Worm (Caenorhabditis elegans) whole organism, L4 larva: ENCODE measurements around the gene F09E5.7.

Experiments used
- F10B5.3 ChIP-seq: sonication (generic microtip); optimal IDR thresholded peaks from 2 replicates; lab custom pipeline; 2016; ENCODE audit warnings: mild to moderate bottlenecking, missing genetic modification characterization, missing compliant biosample characterization
- F49E8.2 ChIP-seq: sonication (generic microtip); optimal IDR thresholded peaks from 2 replicates; lab custom pipeline; 2016; ENCODE audit warnings: missing compliant biosample characterization, mild to moderate bottlenecking, missing genetic modification characterization, borderline replicate concordance
- T26A8.4 ChIP-seq: fragments of 200-800 bp; sonication (Bioruptor generic); IDR thresholded peaks from 2 replicates; pipeline ENCODE4 v1.3.6; 2022; ENCODE audit warnings: missing genetic modification characterization, missing compliant biosample characterization
- aha-1 ChIP-seq: fragments of 150-350 bp; peaks from one replicate; lab custom pipeline; 2014; ENCODE audit warnings: missing biosample characterization, missing genetic modification characterization
- arid-1 ChIP-seq: fragments of 200-800 bp; sonication (Bioruptor generic); conservative IDR thresholded peaks from 2 replicates; pipeline ENCODE4 v1.3.6; 2022; ENCODE audit warnings: missing genetic modification reagents, missing genetic modification characterization, missing compliant biosample characterization
- ceh-28 ChIP-seq: fragments of 150-350 bp; optimal IDR thresholded peaks from 2 replicates; lab custom pipeline; 2014; ENCODE audit warnings: missing biosample characterization, missing genetic modification reagents, missing genetic modification characterization
- ceh-82 ChIP-seq: sonication (generic microtip); optimal IDR thresholded peaks from 2 replicates; lab custom pipeline; 2017; ENCODE audit warnings: missing biosample characterization, missing genetic modification characterization
- ces-1 ChIP-seq: fragments of 150-350 bp; sonication (generic microtip); optimal IDR thresholded peaks from 4 replicates; lab custom pipeline; 2014; ENCODE audit warnings: missing biosample characterization, missing genetic modification reagents, missing genetic modification characterization
- cey-2 ChIP-seq: sonication (generic microtip); optimal IDR thresholded peaks from 3 replicates; lab custom pipeline; 2017; ENCODE audit warnings: missing genetic modification characterization, mild to moderate bottlenecking, missing compliant biosample characterization, antibody characterized with exemption, borderline replicate concordance; ENCODE audit not compliant: insufficient read depth
- ctbp-1 ChIP-seq: fragments of 200-800 bp; sonication (Bioruptor generic); IDR thresholded peaks from 2 replicates; pipeline ENCODE4 v1.3.6; 2022; ENCODE audit warnings: missing genetic modification reagents, missing genetic modification characterization, missing compliant biosample characterization
- daf-16 ChIP-seq, 3 experiments: sonication (generic microtip); optimal IDR thresholded peaks; 2 replicates each; lab custom pipeline; 2016 to 2017; ENCODE audit warnings: missing genetic modification characterization in 3 of 3, missing genetic modification reagents in 3 of 3, mild to moderate bottlenecking in 2 of 3, missing compliant biosample characterization in 2 of 3, missing biosample characterization in 1 of 3, moderate library complexity in 1 of 3
- dmd-6 ChIP-seq: fragments of 200-800 bp; sonication (Bioruptor generic); IDR thresholded peaks from 2 replicates; pipeline ENCODE4 v1.3.6; 2022; ENCODE audit warnings: missing genetic modification reagents, missing genetic modification characterization, missing compliant biosample characterization
- dmd-9 ChIP-seq: fragments of 200-800 bp; sonication (Bioruptor generic); IDR thresholded peaks from 2 replicates; pipeline ENCODE4 v1.3.6; 2022; ENCODE audit warnings: missing genetic modification reagents, missing genetic modification characterization, missing compliant biosample characterization
- duxl-1 ChIP-seq: sonication (generic microtip); optimal IDR thresholded peaks from 2 replicates; lab custom pipeline; 2016; ENCODE audit warnings: mild to moderate bottlenecking, missing genetic modification characterization, moderate library complexity, missing compliant biosample characterization; ENCODE audit not compliant: poor library complexity
- hif-1 ChIP-seq, 2 experiments: sonication (generic microtip); optimal IDR thresholded peaks; 2 replicates each; lab custom pipeline; 2016 to 2017; ENCODE audit warnings: missing compliant biosample characterization in 2 of 2, missing genetic modification characterization in 2 of 2, missing genetic modification reagents in 2 of 2, missing genotype in 2 of 2, mild to moderate bottlenecking in 1 of 2
- hlh-11 ChIP-seq: fragments of 200-800 bp; sonication (Bioruptor generic); optimal IDR thresholded peaks from 2 replicates; lab custom pipeline; 2018; ENCODE audit warnings: mild to moderate bottlenecking, missing genetic modification characterization, missing compliant biosample characterization
- hlh-30 ChIP-seq: sonication (generic microtip); optimal IDR thresholded peaks from 2 replicates; lab custom pipeline; 2017; ENCODE audit warnings: antibody characterized with exemption, mild to moderate bottlenecking, missing genetic modification characterization, missing compliant biosample characterization; ENCODE audit not compliant: insufficient read depth
- lim-7 ChIP-seq: fragments of 200-800 bp; sonication (Bioruptor generic); IDR thresholded peaks from 2 replicates; pipeline ENCODE4 v1.3.6; 2022; ENCODE audit warnings: missing genetic modification characterization, missing compliant biosample characterization
- lin-38 ChIP-seq: fragments of 200-800 bp; sonication (Bioruptor generic); IDR thresholded peaks from 2 replicates; pipeline ENCODE4 v1.3.6; 2022; ENCODE audit warnings: missing genetic modification reagents, missing genetic modification characterization, missing compliant biosample characterization
- lsy-2 ChIP-seq, 2 experiments: fragments of 150-350 bp in 1 of 2; sonication (generic microtip) in 1 of 2; optimal IDR thresholded peaks; 2 replicates each; lab custom pipeline; 2014 to 2017; ENCODE audit warnings: missing biosample characterization in 2 of 2, missing genetic modification characterization in 2 of 2
- mxl-3 ChIP-seq: fragments of 200-800 bp; sonication (Bioruptor generic); optimal IDR thresholded peaks from 2 replicates; lab custom pipeline; 2018; ENCODE audit warnings: mild to moderate bottlenecking, missing genetic modification characterization, missing compliant biosample characterization
- nhr-102 ChIP-seq: sonication (generic microtip); optimal IDR thresholded peaks from 2 replicates; lab custom pipeline; 2016; ENCODE audit warnings: mild to moderate bottlenecking, missing genetic modification characterization, moderate library complexity, missing compliant biosample characterization
- nhr-111 ChIP-seq: fragments of 200-800 bp; sonication (Bioruptor generic); optimal IDR thresholded peaks from 2 replicates; lab custom pipeline; 2018; ENCODE audit warnings: mild to moderate bottlenecking, missing genetic modification characterization, missing compliant biosample characterization
- nhr-42 ChIP-seq: fragments of 200-800 bp; sonication (Bioruptor generic); IDR thresholded peaks from 2 replicates; pipeline ENCODE4 v1.3.6; 2022; ENCODE audit warnings: missing genetic modification characterization, missing compliant biosample characterization
- nhr-77 ChIP-seq: fragments of 150-350 bp; optimal IDR thresholded peaks from 2 replicates; lab custom pipeline; 2014; ENCODE audit warnings: missing biosample characterization, missing genetic modification characterization
- pha-4 ChIP-seq, 2 experiments: fragments of 150-350 bp in 1 of 2; fragments of 200-800 bp in 1 of 2; sonication (Bioruptor generic) in 1 of 2; IDR thresholded peaks in 1 of 2; optimal IDR thresholded peaks in 1 of 2; 2 replicates each; pipeline versions ENCODE4 v1.3.6 to Lab custom; 2014 to 2022; ENCODE audit warnings: missing genetic modification characterization in 2 of 2, missing genetic modification reagents in 2 of 2, missing biosample characterization in 1 of 2, missing compliant biosample characterization in 1 of 2
- rbr-2 ChIP-seq: sonication (generic microtip); optimal IDR thresholded peaks from 2 replicates; lab custom pipeline; 2016; ENCODE audit warnings: missing genotype, missing genetic modification characterization, missing compliant biosample characterization
- sdz-12 ChIP-seq: fragments of 200-800 bp; sonication (Bioruptor generic); optimal IDR thresholded peaks from 2 replicates; lab custom pipeline; 2018; ENCODE audit warnings: mild to moderate bottlenecking, missing genetic modification characterization, missing compliant biosample characterization
- set-16 ChIP-seq: fragments of 200-800 bp; sonication (Bioruptor generic); IDR thresholded peaks from 2 replicates; pipeline ENCODE4 v1.3.6; 2022; ENCODE audit warnings: missing genetic modification reagents, missing genetic modification characterization, missing compliant biosample characterization
- snpc-1.2 ChIP-seq: fragments of 200-800 bp; sonication (Bioruptor generic); IDR thresholded peaks from 2 replicates; pipeline ENCODE4 v1.3.6; 2022; ENCODE audit warnings: missing genetic modification reagents, missing genetic modification characterization, missing compliant biosample characterization
- snpc-4 ChIP-seq: fragments of 150-350 bp; optimal IDR thresholded peaks from 2 replicates; lab custom pipeline; 2014; ENCODE audit warnings: missing biosample characterization, missing genetic modification characterization
- unc-39 ChIP-seq: sonication (generic microtip); optimal IDR thresholded peaks from 2 replicates; lab custom pipeline; 2017; ENCODE audit warnings: missing biosample characterization, missing genetic modification characterization
- unc-62 ChIP-seq, 3 experiments: fragments of 150-350 bp in 1 of 3; sonication (generic microtip); optimal IDR thresholded peaks in 2 of 3; peaks in 1 of 3; 1 replicate in 1 of 3; 2 replicates in 2 of 3; lab custom pipeline; 2014 to 2017; ENCODE audit warnings: missing biosample characterization in 3 of 3, missing genetic modification characterization in 3 of 3, missing genetic modification reagents in 3 of 3, missing genotype in 1 of 3
- zip-11 ChIP-seq: fragments of 200-800 bp; sonication (Bioruptor generic); IDR thresholded peaks from 2 replicates; pipeline ENCODE4 v1.3.6; 2022; ENCODE audit warnings: missing genetic modification characterization, missing compliant biosample characterization

The F09E5.7 gene

ce11 chrII:5340672-5341568 lies 11.0 kb upstream of the F09E5.7 start (continued):
- TF ChIP-seq aha-1 (tag; lab: Kevin White, UChicago), result peak; percentile 92
- TF ChIP-seq unc-39 (tag; lab: Kevin White, UChicago), result no peak
- TF ChIP-seq hlh-11 (tag; lab: Kevin White, UChicago), result peak; percentile 18
- no peak for TF ChIP-seq arid-1 (GFP tag; lab: Robert Waterston, UW)
- TF ChIP-seq T26A8.4, result peak; percentile 58
- peak in 1 of 2 experiments; percentile 79 for TF ChIP-seq unc-62 (GFP tag; optimal IDR thresholded peaks at IDR 0.05 in 1 of 2; lab: Kevin White, UChicago)
- TF ChIP-seq unc-62 (tag; optimal IDR thresholded peaks at IDR 0.05; lab: Kevin White, UChicago), result no peak
- TF ChIP-seq F49E8.2 (tag; lab: Kevin White, UChicago), result no peak
- TF ChIP-seq snpc-4 (tag; lab: Kevin White, UChicago), result no peak
- no peak for TF ChIP-seq nhr-111 (GFP tag; lab: Kevin White, UChicago)

ce11 chrII:5341573-5341972 lies 10.3 kb upstream of the F09E5.7 start:
- no peak for TF ChIP-seq lim-7 (GFP tag; lab: Robert Waterston, UW)
- no peak for TF ChIP-seq ceh-28
- TF ChIP-seq lsy-2 (tag; optimal IDR thresholded peaks at IDR 0.05; lab: Kevin White, UChicago), result no peak
- no peak for TF ChIP-seq F49E8.2 (tag; lab: Kevin White, UChicago)
- TF ChIP-seq dmd-9, result no peak
- no peak for TF ChIP-seq ceh-82 (tag; lab: Kevin White, UChicago)
- TF ChIP-seq snpc-1.2 (GFP tag; lab: Robert Waterston, UW), result no peak
- no peak for TF ChIP-seq duxl-1 (tag; lab: Kevin White, UChicago)

- TF ChIP-seq hlh-30 (tag; lab: Kevin White, UChicago), result peak; percentile 62
- peak; percentile 21 for TF ChIP-seq mxl-3 (GFP tag; lab: Kevin White, UChicago)
- TF ChIP-seq daf-16 (GFP tag; optimal IDR thresholded peaks at IDR 0.05; lab: Kevin White, UChicago), result peak in 1 of 2 experiments; percentile 74
- TF ChIP-seq daf-16 (tag; optimal IDR thresholded peaks at IDR 0.05; lab: Kevin White, UChicago), result no peak
- TF ChIP-seq aha-1 (tag; lab: Kevin White, UChicago), result peak; percentile 62
- TF ChIP-seq ctbp-1 (GFP tag; lab: Robert Waterston, UW), result no peak
- TF ChIP-seq rbr-2 (tag; lab: Kevin White, UChicago), result no peak
- TF ChIP-seq dmd-9, result no peak
- peak; percentile 35 for TF ChIP-seq hlh-11 (tag; lab: Kevin White, UChicago)
Measured at ce11 chrII:5342412-5342811, 9.5 kb upstream of the F09E5.7 start.

ce11 chrII:5344775-5345174 lies 7.1 kb upstream of the F09E5.7 start, which contains the start of gene F09E5.14:
TSS of gene F09E5.14 (minus strand) at chrII:5344875.
- no peak for TF ChIP-seq nhr-102
- no peak for TF ChIP-seq dmd-6 (GFP tag; lab: Robert Waterston, UW)
- no peak for TF ChIP-seq lin-38 (GFP tag; lab: Robert Waterston, UW)
- TF ChIP-seq hif-1 (tag; optimal IDR thresholded peaks at IDR 0.05; lab: Kevin White, UChicago), result no peak
- no peak for TF ChIP-seq ces-1
- no peak for TF ChIP-seq nhr-77 (tag; lab: Kevin White, UChicago)
- TF ChIP-seq set-16, result no peak
- no peak for TF ChIP-seq sdz-12 (GFP tag; lab: Kevin White, UChicago)
- TF ChIP-seq zip-11 (GFP tag; lab: Robert Waterston, UW), result no peak
- no peak for TF ChIP-seq cey-2 (tag; lab: Kevin White, UChicago)
- TF ChIP-seq rbr-2 (tag; lab: Kevin White, UChicago), result no peak
- TF ChIP-seq T26A8.4, result no peak
- no peak for TF ChIP-seq F10B5.3 (tag; lab: Kevin White, UChicago)
- no peak for TF ChIP-seq pha-4 (GFP tag; IDR thresholded peaks at IDR 0.05; lab: Robert Waterston, UW)
- TF ChIP-seq pha-4 (tag; optimal IDR thresholded peaks at IDR 0.05; lab: Kevin White, UChicago), result no peak
- no peak for TF ChIP-seq F49E8.2 (tag; lab: Kevin White, UChicago)
- TF ChIP-seq nhr-42 (GFP tag; lab: Robert Waterston, UW), result no peak
- no peak for TF ChIP-seq dmd-9
- TF ChIP-seq aha-1 (tag; lab: Kevin White, UChicago), result no peak
